Fruit fly (Drosophila melanogaster) whole organism, embryonic: Measurements from ENCODE around the gene CG34180.
A peak's percentile ranks its signal among the peaks of the same experiment; 100 is the strongest.

Experiments used
- Adf1 ChIP-seq: fragments of 200-800 bp; sonication (Bioruptor generic); IDR thresholded peaks from 2 replicates; pipeline ENCODE4 v1.3.6; 2022; ENCODE audit warnings: missing biosample characterization, missing genetic modification characterization
- Awh ChIP-seq: fragments of 200-800 bp; sonication (Bioruptor generic); IDR thresholded peaks from 2 replicates; pipeline ENCODE4, ENCODE4 v1.3.6; 2022; ENCODE audit warnings: missing biosample characterization, missing genetic modification characterization
- CG10366 ChIP-seq: fragments of 200-800 bp; sonication (Bioruptor generic); IDR thresholded peaks from 2 replicates; pipeline ENCODE4 v1.3.6; 2022; ENCODE audit warnings: missing biosample characterization, missing genetic modification characterization
- CG12659 ChIP-seq: fragments of 200-800 bp; sonication (Bioruptor generic); optimal IDR thresholded peaks from 3 replicates; lab custom pipeline; 2017; ENCODE audit warnings: mild to moderate bottlenecking, missing biosample characterization, missing genetic modification reagents, missing genetic modification characterization
- CG13296 ChIP-seq: fragments of 200-800 bp; sonication (Bioruptor generic); optimal IDR thresholded peaks from 3 replicates; lab custom pipeline; 2018; ENCODE audit warnings: missing biosample characterization, mild to moderate bottlenecking, missing genetic modification characterization
- CG14667 ChIP-seq: fragments of 200-800 bp; sonication (Bioruptor generic); IDR thresholded peaks from 2 replicates; pipeline ENCODE4 v1.3.6; 2022; ENCODE audit warnings: missing biosample characterization, missing genetic modification characterization
- CG1603 ChIP-seq: fragments of 200-800 bp; sonication (Bioruptor generic); optimal IDR thresholded peaks from 2 replicates; lab custom pipeline; 2019; ENCODE audit warnings: missing biosample characterization, mild to moderate bottlenecking, missing genetic modification characterization, moderate library complexity
- CG17361 ChIP-seq: fragments of 200-800 bp; sonication (Bioruptor generic); IDR thresholded peaks from 3 replicates; pipeline ENCODE4 v1.3.6; 2022; ENCODE audit warnings: missing biosample characterization, missing genetic modification characterization
- CG18011 ChIP-seq: fragments of 200-800 bp; sonication (Bioruptor generic); optimal IDR thresholded peaks from 2 replicates; lab custom pipeline; 2017; ENCODE audit warnings: missing biosample characterization, missing genetic modification characterization, mild to moderate bottlenecking, moderate library complexity, missing genotype
- CG2712 ChIP-seq: fragments of 200-800 bp; optimal IDR thresholded peaks from 3 replicates; lab custom pipeline; 2019; ENCODE audit warnings: missing biosample characterization, mild to moderate bottlenecking, missing genetic modification characterization, moderate library complexity
- CG31224 ChIP-seq: fragments of 200-800 bp; sonication (Bioruptor generic); IDR thresholded peaks from 2 replicates; pipeline ENCODE4 v1.3.6; 2022; ENCODE audit warnings: missing biosample characterization, missing genetic modification characterization
- CG32532 ChIP-seq: fragments of 200-800 bp; sonication (Bioruptor generic); IDR thresholded peaks from 2 replicates; pipeline ENCODE4 v1.3.6; 2022; ENCODE audit warnings: missing biosample characterization, missing genetic modification characterization
- CG3838 ChIP-seq: fragments of 200-800 bp; sonication (Bioruptor generic); optimal IDR thresholded peaks from 3 replicates; lab custom pipeline; 2016; ENCODE audit warnings: missing biosample characterization, missing genetic modification characterization
- CG4360 ChIP-seq: fragments of 200-800 bp; sonication (Bioruptor generic); IDR thresholded peaks from 2 replicates; pipeline ENCODE4 v1.3.6; 2022; ENCODE audit warnings: missing biosample characterization, missing genetic modification characterization
- CG6854 ChIP-seq: fragments of 200-800 bp; sonication (Bioruptor generic); optimal IDR thresholded peaks from 3 replicates; lab custom pipeline; 2017; ENCODE audit warnings: missing biosample characterization, mild to moderate bottlenecking, missing genetic modification characterization
- CG7271 ChIP-seq: fragments of 200-800 bp; sonication (Bioruptor generic); optimal IDR thresholded peaks from 2 replicates; lab custom pipeline; 2018; ENCODE audit warnings: missing biosample characterization, mild to moderate bottlenecking, missing genetic modification characterization, moderate library complexity
- CG7556 ChIP-seq: fragments of 200-800 bp; sonication (Bioruptor generic); optimal IDR thresholded peaks from 2 replicates; lab custom pipeline; 2017; ENCODE audit warnings: missing biosample characterization, mild to moderate bottlenecking, missing genetic modification characterization
- CG9876 ChIP-seq: fragments of 200-800 bp; sonication (Bioruptor generic); optimal IDR thresholded peaks from 2 replicates; lab custom pipeline; 2016; ENCODE audit warnings: missing biosample characterization, missing genetic modification characterization
- E2f1 ChIP-seq: fragments of 200-800 bp; sonication (Bioruptor generic); IDR thresholded peaks from 2 replicates; pipeline ENCODE4 v1.3.6; 2022; ENCODE audit warnings: missing biosample characterization, missing genetic modification characterization
- Ets97D ChIP-seq: fragments of 200-800 bp; sonication (Bioruptor generic); optimal IDR thresholded peaks from 3 replicates; lab custom pipeline; 2016; ENCODE audit warnings: missing biosample characterization, missing genetic modification characterization
- Hr51 ChIP-seq, 2 experiments: fragments of 200-800 bp; sonication (Bioruptor generic); optimal IDR thresholded peaks; 2 replicates in 1 of 2; 3 replicates in 1 of 2; lab custom pipeline; 2016 to 2018; ENCODE audit warnings: missing biosample characterization in 2 of 2, missing genetic modification characterization in 2 of 2, mild to moderate bottlenecking in 1 of 2, moderate library complexity in 1 of 2
- Hr78 ChIP-seq, 2 experiments: fragments of 200-800 bp in 1 of 2; fragments of >200 bp in 1 of 2; sonication (Bioruptor generic) in 1 of 2; optimal IDR thresholded peaks; 2 replicates each; lab custom pipeline; 2017 to 2019; ENCODE audit warnings: missing biosample characterization in 2 of 2, missing genetic modification characterization in 2 of 2, mild to moderate bottlenecking in 1 of 2, moderate library complexity in 1 of 2
- Meics ChIP-seq: fragments of 200-800 bp; sonication (Bioruptor generic); optimal IDR thresholded peaks from 2 replicates; lab custom pipeline; 2017; ENCODE audit warnings: missing biosample characterization, mild to moderate bottlenecking, missing genetic modification characterization
- Opbp ChIP-seq: fragments of 200-800 bp; sonication (Bioruptor generic); IDR thresholded peaks from 3 replicates; pipeline ENCODE4 v1.3.6; 2022; ENCODE audit warnings: missing biosample characterization, missing genetic modification characterization; ENCODE audit not compliant: partially characterized antibody
- Stat92E ChIP-seq, 3 experiments: fragments of >200 bp in 2 of 3; fragments of 200-800 bp in 1 of 3; sonication (Bioruptor generic) in 1 of 3; optimal IDR thresholded peaks; 2 replicates each; lab custom pipeline; 2017 to 2019; ENCODE audit warnings: missing biosample characterization in 3 of 3, missing genetic modification characterization in 3 of 3, mild to moderate bottlenecking in 1 of 3, moderate library complexity in 1 of 3
- bowl ChIP-seq: fragments of 200-800 bp; sonication (Bioruptor generic); IDR thresholded peaks from 2 replicates; pipeline ENCODE4 v1.3.6; 2022; ENCODE audit warnings: missing biosample characterization, missing genetic modification characterization
- cato ChIP-seq: fragments of 200-800 bp; sonication (Bioruptor generic); optimal IDR thresholded peaks from 2 replicates; lab custom pipeline; 2016; ENCODE audit warnings: missing biosample characterization, missing genetic modification characterization, borderline replicate concordance
- dan ChIP-seq: fragments of 200-800 bp; sonication (Bioruptor generic); IDR thresholded peaks from 2 replicates; pipeline ENCODE4 v1.3.6; 2022; ENCODE audit warnings: missing biosample characterization, missing genetic modification characterization
- eyg ChIP-seq: fragments of 200-800 bp; sonication (Bioruptor generic); optimal IDR thresholded peaks from 3 replicates; lab custom pipeline; 2016; ENCODE audit warnings: missing biosample characterization, missing genetic modification characterization
- fd96Cb ChIP-seq: fragments of 200-800 bp; sonication (Bioruptor generic); optimal IDR thresholded peaks from 2 replicates; lab custom pipeline; 2018; ENCODE audit warnings: missing biosample characterization, mild to moderate bottlenecking, missing genetic modification characterization, moderate library complexity
- gcm ChIP-seq: fragments of 200-800 bp; sonication (Bioruptor generic); optimal IDR thresholded peaks from 2 replicates; lab custom pipeline; 2019; ENCODE audit warnings: missing biosample characterization, mild to moderate bottlenecking, missing genetic modification characterization, moderate library complexity
- gfzf ChIP-seq: fragments of 200-800 bp; sonication (Bioruptor generic); optimal IDR thresholded peaks from 2 replicates; lab custom pipeline; 2016; ENCODE audit warnings: missing biosample characterization, mild to moderate bottlenecking, missing genetic modification characterization, moderate library complexity
- gro ChIP-seq: fragments of 200-800 bp; sonication (Bioruptor generic); optimal IDR thresholded peaks from 2 replicates; lab custom pipeline; 2016; ENCODE audit warnings: missing biosample characterization, missing genetic modification characterization
- hb ChIP-seq: fragments of 200-800 bp; sonication (Bioruptor generic); IDR thresholded peaks from 3 replicates; pipeline ENCODE4 v1.3.6; 2022; ENCODE audit warnings: missing biosample characterization, missing genetic modification characterization; ENCODE audit not compliant: partially characterized antibody
- kah ChIP-seq: fragments of 200-800 bp; sonication (Bioruptor generic); optimal IDR thresholded peaks from 2 replicates; lab custom pipeline; 2018; ENCODE audit warnings: missing biosample characterization, mild to moderate bottlenecking, missing genetic modification characterization
- nmo ChIP-seq: fragments of 200-800 bp; sonication (Bioruptor generic); optimal IDR thresholded peaks from 2 replicates; lab custom pipeline; 2018; ENCODE audit warnings: missing biosample characterization, mild to moderate bottlenecking, missing genetic modification characterization, moderate library complexity
- org-1 ChIP-seq: fragments of 200-800 bp; sonication (Bioruptor generic); optimal IDR thresholded peaks from 2 replicates; lab custom pipeline; 2017; ENCODE audit warnings: missing biosample characterization, missing genetic modification characterization
- pan ChIP-seq, 4 experiments: fragments of >200 bp in 3 of 4; fragments of 200-800 bp in 1 of 4; sonication (Bioruptor generic) in 1 of 4; optimal IDR thresholded peaks in 3 of 4; IDR thresholded peaks in 1 of 4; 2 replicates each; pipeline versions ENCODE4 v1.3.6 to Lab custom; 2017 to 2022; ENCODE audit warnings: missing biosample characterization in 2 of 4, missing genetic modification characterization in 2 of 4, mixed read lengths in 1 of 4
- prd ChIP-seq, 3 experiments: fragments of >200 bp in 2 of 3; fragments of 200-800 bp in 1 of 3; sonication (Bioruptor generic) in 1 of 3; optimal IDR thresholded peaks in 2 of 3; IDR thresholded peaks in 1 of 3; 2 replicates in 2 of 3; 3 replicates in 1 of 3; pipeline versions ENCODE4 v1.3.6 to Lab custom; 2017 to 2022; ENCODE audit warnings: missing biosample characterization in 1 of 3, missing genetic modification characterization in 1 of 3
- pzg ChIP-seq: fragments of 200-800 bp; sonication (Bioruptor generic); optimal IDR thresholded peaks from 3 replicates; lab custom pipeline; 2018; ENCODE audit warnings: missing biosample characterization, mild to moderate bottlenecking, missing genetic modification characterization, moderate library complexity
- sisA ChIP-seq: fragments of 200-800 bp; sonication (Bioruptor generic); IDR thresholded peaks from 2 replicates; pipeline ENCODE4 v1.3.6; 2022; ENCODE audit warnings: missing biosample characterization, missing genetic modification characterization
- sqz ChIP-seq: fragments of 200-800 bp; sonication (Bioruptor generic); optimal IDR thresholded peaks from 3 replicates; lab custom pipeline; 2018; ENCODE audit warnings: missing biosample characterization, mild to moderate bottlenecking, missing genetic modification characterization
- twi ChIP-seq: fragments of 200-800 bp; optimal IDR thresholded peaks from 2 replicates; lab custom pipeline; 2019; ENCODE audit warnings: missing biosample characterization, mild to moderate bottlenecking, missing genetic modification characterization, moderate library complexity
- zfh2 ChIP-seq: fragments of 200-800 bp; sonication (Bioruptor generic); optimal IDR thresholded peaks from 2 replicates; lab custom pipeline; 2016; ENCODE audit warnings: missing biosample characterization, missing genetic modification characterization

Gene CG34180

dm6 chr2L:6068544-6069251, 8.4 kb downstream of the CG34180 start, which contains the start of the genes CG9150 and Pfdn1 (continued):
- TF ChIP-seq Opbp (GFP tag; lab: Robert Waterston, UW) (peak; percentile 89), gro (GFP tag; lab: Kevin White, UChicago) (peak; percentile 68), CG12659 (GFP tag; lab: Kevin White, UChicago) (peak; percentile 6)
- TF ChIP-seq, all 482 proteins: peak for 77

dm6 chr2L:6070656-6071231, 10.4 kb downstream of the CG34180 start, which contains the start of the genes CG9154 and Kr-h2:
Gene CG9154, minus strand, starts transcription at chr2L:6070686.
Gene Kr-h2, plus strand, starts transcription at chr2L:6070990.
- TF ChIP-seq CG6854 (GFP tag; lab: Kevin White, UChicago) (no peak), nmo (peak; percentile 61), Stat92E (GFP tag; optimal IDR thresholded peaks at IDR 0.05; lab: Kevin White, UChicago) (no peak), hb (GFP tag; lab: Robert Waterston, UW) (peak; percentile 59; the same call in 1 of the 3 replicates), eyg (no peak), CG10366 (no peak), CG18011 (peak; percentile 41), CG7556 (GFP tag; lab: Kevin White, UChicago) (no peak), CG31224 (peak; percentile 25; the same call in 1 of the 2 replicates), Opbp (GFP tag; lab: Robert Waterston, UW) (peak; percentile 77), CG3838 (GFP tag; lab: Kevin White, UChicago) (no peak), CG13296 (peak; percentile 16), cato (GFP tag; lab: Kevin White, UChicago) (no peak), E2f1 (GFP tag; lab: Robert Waterston, UW) (0 out of 2 replicates have a peak, but pooled peaks have one; percentile 11), CG14667 (GFP tag; lab: Robert Waterston, UW) (no peak), Adf1 (GFP tag; lab: Robert Waterston, UW) (no peak), Hr51 (GFP tag; optimal IDR thresholded peaks at IDR 0.05; lab: Kevin White, UChicago) (peak in 1 of 2 experiments; percentile 3), Hr78 (GFP tag; optimal IDR thresholded peaks at IDR 0.05; lab: Kevin White, UChicago) (no peak), gcm (no peak), CG4360 (GFP tag; lab: Robert Waterston, UW) (no peak), Awh (no peak), CG7271 (no peak), org-1 (no peak), bowl (GFP tag; lab: Robert Waterston, UW) (no peak), fd96Cb (tag; lab: Kevin White, UChicago) (no peak), dan (GFP tag; lab: Robert Waterston, UW) (no peak), zfh2 (peak; percentile 53), CG32532 (GFP tag; lab: Robert Waterston, UW) (peak; percentile 54; the same call in 1 of the 2 replicates), pan (optimal IDR thresholded peaks at IDR 0.05; lab: Kevin White, UChicago) (no peak), pan (GFP tag; optimal IDR thresholded peaks at IDR 0.05 in 1 of 2, IDR thresholded peaks at IDR 0.05 in 1 of 2) (peak in 1 of 2 experiments; percentile 41), CG9876 (no peak), sisA (GFP tag; lab: Robert Waterston, UW) (no peak), gfzf (GFP tag; lab: Kevin White, UChicago) (no peak), kah (no peak), sqz (GFP tag; lab: Kevin White, UChicago) (peak; percentile 31), CG2712 (tag; lab: Kevin White, UChicago) (peak; percentile 50), prd (optimal IDR thresholded peaks at IDR 0.05; lab: Kevin White, UChicago) (no peak), prd (GFP tag; IDR thresholded peaks at IDR 0.05; lab: Robert Waterston, UW) (peak; percentile 44), pzg (GFP tag; lab: Kevin White, UChicago) (peak; percentile 87), Ets97D (peak; percentile 78), Meics (GFP tag; lab: Kevin White, UChicago) (peak; percentile 32), twi (tag; lab: Kevin White, UChicago) (no peak), CG1603 (tag; lab: Kevin White, UChicago) (peak; percentile 56), CG17361 (peak; percentile 54)
